Fruit fly (Drosophila melanogaster): ENCODE results near the gene Dup99B.

dm6 chr3R:29671060-29671707 is 44.0 kb downstream of the Dup99B start, which contains the start of gene Obp99a:
- no peak for TF ChIP-seq CG8478 (optimal IDR thresholded peaks at IDR 0.05)
- TF ChIP-seq CTCF (optimal IDR thresholded peaks at IDR 0.05): no peak

Measured in S2 (cell line).